Fruit fly (Drosophila melanogaster): ENCODE results near the gene Iru.

Gene Iru

dm6 chr3R:9043610-9044009, 37.4 kb downstream of the Iru start:
- TF ChIP-seq Sin3A (optimal IDR thresholded peaks at IDR 0.05) (no peak), Myc (optimal IDR thresholded peaks at IDR 0.05) (no peak), insv (optimal IDR thresholded peaks at IDR 0.05) (no peak), psq (optimal IDR thresholded peaks at IDR 0.05) (no peak), h (optimal IDR thresholded peaks at IDR 0.05) (no peak), ttk (optimal IDR thresholded peaks at IDR 0.05) (no peak)

- TF ChIP-seq h (optimal IDR thresholded peaks at IDR 0.05) (no peak), psq (optimal IDR thresholded peaks at IDR 0.05) (no peak), Myc (optimal IDR thresholded peaks at IDR 0.05) (no peak), insv (optimal IDR thresholded peaks at IDR 0.05) (no peak), Sin3A (optimal IDR thresholded peaks at IDR 0.05) (no peak), ttk (optimal IDR thresholded peaks at IDR 0.05) (no peak)
Observed at dm6 chr3R:9045733-9046132, 39.5 kb downstream of the Iru start.

- TF ChIP-seq h (optimal IDR thresholded peaks at IDR 0.05) (no peak), psq (optimal IDR thresholded peaks at IDR 0.05) (no peak), Sin3A (optimal IDR thresholded peaks at IDR 0.05) (no peak), Myc (optimal IDR thresholded peaks at IDR 0.05) (no peak), ttk (optimal IDR thresholded peaks at IDR 0.05) (no peak), insv (optimal IDR thresholded peaks at IDR 0.05) (no peak)
Observed at dm6 chr3R:9046954-9047353, 40.7 kb downstream of the Iru start.

- TF ChIP-seq ttk (optimal IDR thresholded peaks at IDR 0.05) (no peak), Sin3A (optimal IDR thresholded peaks at IDR 0.05) (no peak), Myc (optimal IDR thresholded peaks at IDR 0.05) (no peak), h (optimal IDR thresholded peaks at IDR 0.05) (no peak), psq (optimal IDR thresholded peaks at IDR 0.05) (no peak), insv (optimal IDR thresholded peaks at IDR 0.05) (no peak)
Observed at dm6 chr3R:9047561-9048465, 41.6 kb downstream of the Iru start, which contains the start of gene Rel. Gene Rel, minus strand, starts transcription at chr3R:9047977.

dm6 chr3R:9048466-9049072, 42.3 kb downstream of the Iru start, which contains the start of gene Mst85C:
Gene Mst85C, plus strand, starts transcription at chr3R:9048645.
- TF ChIP-seq ttk (optimal IDR thresholded peaks at IDR 0.05) (no peak), Myc (optimal IDR thresholded peaks at IDR 0.05) (no peak), h (optimal IDR thresholded peaks at IDR 0.05) (no peak), Sin3A (optimal IDR thresholded peaks at IDR 0.05) (no peak), insv (optimal IDR thresholded peaks at IDR 0.05) (no peak), psq (optimal IDR thresholded peaks at IDR 0.05) (no peak)

dm6 chr3R:9049091-9049981, 43.1 kb downstream of the Iru start:
- no peak for TF ChIP-seq ttk (optimal IDR thresholded peaks at IDR 0.05)
- no peak for TF ChIP-seq h (optimal IDR thresholded peaks at IDR 0.05)
- no peak for TF ChIP-seq psq (optimal IDR thresholded peaks at IDR 0.05)
- TF ChIP-seq Myc (optimal IDR thresholded peaks at IDR 0.05): no peak
- TF ChIP-seq Sin3A (optimal IDR thresholded peaks at IDR 0.05): no peak
- no peak for TF ChIP-seq insv (optimal IDR thresholded peaks at IDR 0.05)

- TF ChIP-seq Myc (optimal IDR thresholded peaks at IDR 0.05) (no peak), Sin3A (optimal IDR thresholded peaks at IDR 0.05) (no peak), insv (optimal IDR thresholded peaks at IDR 0.05) (no peak), psq (optimal IDR thresholded peaks at IDR 0.05) (no peak), h (optimal IDR thresholded peaks at IDR 0.05) (no peak), ttk (optimal IDR thresholded peaks at IDR 0.05) (no peak)
Observed at dm6 chr3R:9050519-9051119, 44.4 kb downstream of the Iru start, which contains the start of gene Nmdmc. Gene Nmdmc, minus strand, starts transcription at chr3R:9050555.

- TF ChIP-seq psq (optimal IDR thresholded peaks at IDR 0.05): no peak
- no peak for TF ChIP-seq h (optimal IDR thresholded peaks at IDR 0.05)
- no peak for TF ChIP-seq Sin3A (optimal IDR thresholded peaks at IDR 0.05)
- TF ChIP-seq insv (optimal IDR thresholded peaks at IDR 0.05): no peak
- TF ChIP-seq ttk (optimal IDR thresholded peaks at IDR 0.05): no peak
- TF ChIP-seq Myc (optimal IDR thresholded peaks at IDR 0.05): no peak
Observed at dm6 chr3R:9051937-9052680, 45.9 kb downstream of the Iru start, which contains the start of gene Kdm2. Gene Kdm2, plus strand, starts transcription at chr3R:9052495.

- no peak for TF ChIP-seq psq (optimal IDR thresholded peaks at IDR 0.05)
- TF ChIP-seq Myc (optimal IDR thresholded peaks at IDR 0.05): no peak
- no peak for TF ChIP-seq insv (optimal IDR thresholded peaks at IDR 0.05)
- TF ChIP-seq h (optimal IDR thresholded peaks at IDR 0.05): no peak
Observed at dm6 chr3R:9053021-9053420, 46.8 kb downstream of the Iru start.

- TF ChIP-seq ttk (optimal IDR thresholded peaks at IDR 0.05) (no peak), Sin3A (optimal IDR thresholded peaks at IDR 0.05) (no peak), insv (optimal IDR thresholded peaks at IDR 0.05) (no peak), Myc (optimal IDR thresholded peaks at IDR 0.05) (no peak), psq (optimal IDR thresholded peaks at IDR 0.05) (no peak), h (optimal IDR thresholded peaks at IDR 0.05) (no peak)
Observed at dm6 chr3R:9053850-9054441, 47.7 kb downstream of the Iru start.
